Fruit fly (Drosophila melanogaster) whole organism, embryonic: ENCODE results near the gene CG13631.

Experiments used
- Adf1 ChIP-seq: fragments of 200-800 bp; sonication (Bioruptor generic); IDR thresholded peaks from 2 replicates; pipeline ENCODE4 v1.3.6; 2022; ENCODE audit warnings: missing biosample characterization, missing genetic modification characterization
- Atf6 ChIP-seq: fragments of 200-800 bp; sonication (Bioruptor generic); IDR thresholded peaks from 2 replicates; pipeline ENCODE4 v1.3.6; 2022; ENCODE audit warnings: missing biosample characterization, missing genetic modification characterization
- Bgb ChIP-seq: fragments of 200-800 bp; sonication (Bioruptor generic); IDR thresholded peaks from 2 replicates; pipeline ENCODE4 v1.3.6; 2022; ENCODE audit warnings: missing biosample characterization, missing genetic modification characterization; ENCODE audit not compliant: partially characterized antibody
- CG10147 ChIP-seq: fragments of 200-800 bp; sonication (Bioruptor generic); optimal IDR thresholded peaks from 2 replicates; lab custom pipeline; 2019; ENCODE audit warnings: missing biosample characterization, mild to moderate bottlenecking, missing genetic modification characterization, moderate library complexity
- CG10274 ChIP-seq: fragments of 200-800 bp; sonication (Bioruptor generic); optimal IDR thresholded peaks from 3 replicates; lab custom pipeline; 2017; ENCODE audit warnings: missing biosample characterization, mild to moderate bottlenecking, missing genetic modification characterization
- CG12236 ChIP-seq: fragments of 200-800 bp; sonication (Bioruptor generic); optimal IDR thresholded peaks from 2 replicates; lab custom pipeline; 2016; ENCODE audit warnings: missing biosample characterization, missing genetic modification characterization
- CG13287 ChIP-seq: fragments of 200-800 bp; sonication (Bioruptor generic); IDR thresholded peaks from 2 replicates; pipeline ENCODE4 v1.3.6; 2022; ENCODE audit warnings: missing biosample characterization, missing genetic modification characterization; ENCODE audit not compliant: partially characterized antibody
- CG2712 ChIP-seq: fragments of 200-800 bp; optimal IDR thresholded peaks from 3 replicates; lab custom pipeline; 2019; ENCODE audit warnings: missing biosample characterization, mild to moderate bottlenecking, missing genetic modification characterization, moderate library complexity
- CG32767 ChIP-seq: fragments of 200-800 bp; sonication (Bioruptor generic); IDR thresholded peaks from 2 replicates; pipeline ENCODE4 v1.3.6; 2022; ENCODE audit warnings: missing biosample characterization, missing genetic modification characterization
- CG3281 ChIP-seq: fragments of 200-800 bp; sonication (Bioruptor generic); optimal IDR thresholded peaks from 3 replicates; lab custom pipeline; 2017; ENCODE audit warnings: missing biosample characterization, mild to moderate bottlenecking, missing genetic modification characterization
- CG34376 ChIP-seq: fragments of 200-800 bp; sonication (Bioruptor generic); optimal IDR thresholded peaks from 2 replicates; lab custom pipeline; 2018; ENCODE audit warnings: missing biosample characterization, mild to moderate bottlenecking, missing genetic modification characterization
- CG3847 ChIP-seq: fragments of 200-800 bp; sonication (Bioruptor generic); IDR thresholded peaks from 2 replicates; pipeline ENCODE4 v1.3.6; 2022; ENCODE audit warnings: missing biosample characterization, missing genetic modification characterization
- CG4730 ChIP-seq: fragments of 200-800 bp; sonication (Bioruptor generic); IDR thresholded peaks from 2 replicates; pipeline ENCODE4 v1.3.6; 2022; ENCODE audit warnings: missing biosample characterization, missing genetic modification characterization
- CG6765 ChIP-seq: fragments of 200-800 bp; sonication (Bioruptor generic); optimal IDR thresholded peaks from 3 replicates; lab custom pipeline; 2017; ENCODE audit warnings: missing biosample characterization, mild to moderate bottlenecking, missing genetic modification characterization
- CG7556 ChIP-seq: fragments of 200-800 bp; sonication (Bioruptor generic); optimal IDR thresholded peaks from 2 replicates; lab custom pipeline; 2017; ENCODE audit warnings: missing biosample characterization, mild to moderate bottlenecking, missing genetic modification characterization
- CG8359 ChIP-seq: fragments of 200-800 bp; sonication (Bioruptor generic); optimal IDR thresholded peaks from 2 replicates; lab custom pipeline; 2017; ENCODE audit warnings: missing biosample characterization, mild to moderate bottlenecking, missing genetic modification characterization, borderline replicate concordance
- CG9437 ChIP-seq: fragments of 200-800 bp; sonication (Bioruptor generic); optimal IDR thresholded peaks from 2 replicates; lab custom pipeline; 2018; ENCODE audit warnings: missing biosample characterization, mild to moderate bottlenecking, missing genetic modification characterization
- CoRest ChIP-seq: fragments of 200-800 bp; sonication (Bioruptor generic); optimal IDR thresholded peaks from 3 replicates; lab custom pipeline; 2018; ENCODE audit warnings: missing biosample characterization, mild to moderate bottlenecking, missing genetic modification characterization, moderate library complexity
- D19A ChIP-seq: fragments of 200-800 bp; optimal IDR thresholded peaks from 3 replicates; lab custom pipeline; 2019; ENCODE audit warnings: missing biosample characterization, mild to moderate bottlenecking, missing genetic modification characterization, moderate library complexity
- Eip74EF ChIP-seq, 2 experiments: fragments of 200-800 bp in 1 of 2; fragments of >200 bp in 1 of 2; sonication (Bioruptor generic) in 1 of 2; optimal IDR thresholded peaks; 2 replicates each; lab custom pipeline; 2017 to 2019; ENCODE audit warnings: missing biosample characterization in 2 of 2, missing genetic modification characterization in 2 of 2, mild to moderate bottlenecking in 1 of 2, moderate library complexity in 1 of 2
- Fer1 ChIP-seq: fragments of 200-800 bp; sonication (Bioruptor generic); optimal IDR thresholded peaks from 2 replicates; lab custom pipeline; 2017; ENCODE audit warnings: missing biosample characterization, mild to moderate bottlenecking, missing genetic modification characterization
- MESR4 ChIP-seq: fragments of 200-800 bp; sonication (Bioruptor generic); optimal IDR thresholded peaks from 2 replicates; lab custom pipeline; 2018; ENCODE audit warnings: missing biosample characterization, mild to moderate bottlenecking, missing genetic modification characterization, moderate library complexity
- Med ChIP-seq: fragments of 200-800 bp; sonication (Bioruptor generic); peaks from one replicate; lab custom pipeline; 2016; ENCODE audit warnings: missing biosample characterization, missing genetic modification characterization, mild to moderate bottlenecking, inconsistent platforms, moderate library complexity
- Nf-YB ChIP-seq: fragments of 200-800 bp; sonication (Bioruptor generic); optimal IDR thresholded peaks from 3 replicates; lab custom pipeline; 2019; ENCODE audit warnings: missing biosample characterization, mild to moderate bottlenecking, missing genetic modification characterization, moderate library complexity
- Nf-YC ChIP-seq: fragments of 200-800 bp; optimal IDR thresholded peaks from 3 replicates; lab custom pipeline; 2019; ENCODE audit warnings: missing biosample characterization, mild to moderate bottlenecking, missing genetic modification characterization, moderate library complexity
- Oli ChIP-seq: fragments of 200-800 bp; sonication (Bioruptor generic); optimal IDR thresholded peaks from 2 replicates; lab custom pipeline; 2018; ENCODE audit warnings: missing biosample characterization, mild to moderate bottlenecking, missing genetic modification characterization, moderate library complexity
- PHDP ChIP-seq: fragments of 200-800 bp; sonication (Bioruptor generic); optimal IDR thresholded peaks from 3 replicates; lab custom pipeline; 2018; ENCODE audit warnings: missing biosample characterization, mild to moderate bottlenecking, missing genetic modification characterization, moderate library complexity
- Rfx ChIP-seq: fragments of 200-800 bp; sonication (Bioruptor generic); IDR thresholded peaks from 2 replicates; pipeline ENCODE4 v1.3.6; 2022; ENCODE audit warnings: missing biosample characterization, missing genetic modification characterization
- Sry-β ChIP-seq: fragments of 200-800 bp; sonication (Bioruptor generic); optimal IDR thresholded peaks from 2 replicates; lab custom pipeline; 2018; ENCODE audit warnings: missing biosample characterization, mild to moderate bottlenecking, missing genetic modification characterization, moderate library complexity
- Vsx1 ChIP-seq: fragments of 200-800 bp; sonication (Bioruptor generic); optimal IDR thresholded peaks from 2 replicates; lab custom pipeline; 2017; ENCODE audit warnings: missing biosample characterization, mild to moderate bottlenecking, missing genetic modification characterization, missing genetic modification reagents
- amos ChIP-seq: fragments of 200-800 bp; sonication (Bioruptor generic); IDR thresholded peaks from 2 replicates; pipeline ENCODE4 v1.3.6; 2022; ENCODE audit warnings: missing biosample characterization, missing genetic modification characterization; ENCODE audit not compliant: partially characterized antibody
- bbx ChIP-seq: fragments of 200-800 bp; sonication (Bioruptor generic); IDR thresholded peaks from 2 replicates; pipeline ENCODE4 v1.3.6; 2022; ENCODE audit warnings: missing biosample characterization, missing genetic modification characterization; ENCODE audit not compliant: partially characterized antibody
- cad ChIP-seq: fragments of >200 bp; optimal IDR thresholded peaks from 2 replicates; lab custom pipeline; 2017; ENCODE audit warnings: missing biosample characterization, missing genetic modification characterization
- ci ChIP-seq: fragments of 200-800 bp; sonication (Bioruptor generic); IDR thresholded peaks from 3 replicates; pipeline ENCODE4 v1.3.6; 2022; ENCODE audit warnings: missing biosample characterization, missing genetic modification characterization
- cwo ChIP-seq: fragments of 200-800 bp; sonication (Bioruptor generic); optimal IDR thresholded peaks from 3 replicates; lab custom pipeline; 2017; ENCODE audit warnings: missing biosample characterization, missing genetic modification characterization, mild to moderate bottlenecking, moderate library complexity, missing genetic modification reagents
- dan ChIP-seq: fragments of 200-800 bp; sonication (Bioruptor generic); IDR thresholded peaks from 2 replicates; pipeline ENCODE4 v1.3.6; 2022; ENCODE audit warnings: missing biosample characterization, missing genetic modification characterization
- h ChIP-seq: fragments of >200 bp; optimal IDR thresholded peaks from 2 replicates; lab custom pipeline; 2017
- lov ChIP-seq, 2 experiments: fragments of 200-800 bp in 1 of 2; fragments of >200 bp in 1 of 2; sonication (Bioruptor generic) in 1 of 2; IDR thresholded peaks in 1 of 2; optimal IDR thresholded peaks in 1 of 2; 2 replicates in 1 of 2; 3 replicates in 1 of 2; pipeline versions ENCODE4 v1.3.6 to Lab custom; 2017 to 2022; ENCODE audit warnings: missing biosample characterization in 1 of 2, missing genetic modification characterization in 1 of 2
- nmo ChIP-seq: fragments of 200-800 bp; sonication (Bioruptor generic); optimal IDR thresholded peaks from 2 replicates; lab custom pipeline; 2018; ENCODE audit warnings: missing biosample characterization, mild to moderate bottlenecking, missing genetic modification characterization, moderate library complexity
- onecut ChIP-seq: fragments of 200-800 bp; sonication (Bioruptor generic); IDR thresholded peaks from 2 replicates; pipeline ENCODE4 v1.3.6; 2022; ENCODE audit warnings: missing biosample characterization, missing genetic modification characterization
- pan ChIP-seq, 4 experiments: fragments of >200 bp in 3 of 4; fragments of 200-800 bp in 1 of 4; sonication (Bioruptor generic) in 1 of 4; optimal IDR thresholded peaks in 3 of 4; IDR thresholded peaks in 1 of 4; 2 replicates each; pipeline versions ENCODE4 v1.3.6 to Lab custom; 2017 to 2022; ENCODE audit warnings: missing biosample characterization in 2 of 4, missing genetic modification characterization in 2 of 4, mixed read lengths in 1 of 4
- pfk ChIP-seq: fragments of 200-800 bp; sonication (Bioruptor generic); optimal IDR thresholded peaks from 2 replicates; lab custom pipeline; 2018; ENCODE audit warnings: missing biosample characterization, mild to moderate bottlenecking, missing genetic modification characterization, moderate library complexity
- phol ChIP-seq: fragments of 200-800 bp; sonication (Bioruptor generic); optimal IDR thresholded peaks from 3 replicates; lab custom pipeline; 2018; ENCODE audit warnings: missing biosample characterization, mild to moderate bottlenecking, missing genetic modification characterization, moderate library complexity
- pnt ChIP-seq: fragments of 200-800 bp; sonication (Bioruptor generic); optimal IDR thresholded peaks from 3 replicates; lab custom pipeline; 2016; ENCODE audit warnings: missing biosample characterization, missing genetic modification characterization
- row ChIP-seq: fragments of 200-800 bp; sonication (Bioruptor generic); IDR thresholded peaks from 3 replicates; pipeline ENCODE4 v1.3.6; 2022; ENCODE audit warnings: missing biosample characterization, missing genetic modification characterization
- so ChIP-seq: fragments of 200-800 bp; sonication (Bioruptor generic); IDR thresholded peaks from 3 replicates; pipeline ENCODE4 v1.3.6; 2022; ENCODE audit warnings: missing biosample characterization, missing genetic modification characterization
- sob ChIP-seq: fragments of 200-800 bp; sonication (Bioruptor generic); IDR thresholded peaks from 2 replicates; pipeline ENCODE4 v1.3.6; 2022; ENCODE audit warnings: missing biosample characterization, missing genetic modification characterization
- sug ChIP-seq: fragments of 200-800 bp; optimal IDR thresholded peaks from 2 replicates; lab custom pipeline; 2019; ENCODE audit warnings: missing biosample characterization, mild to moderate bottlenecking, missing genetic modification characterization, moderate library complexity
- vvl ChIP-seq: fragments of 200-800 bp; sonication (Bioruptor generic); IDR thresholded peaks from 2 replicates; pipeline ENCODE4 v1.3.6; 2022; ENCODE audit warnings: missing biosample characterization, missing genetic modification characterization

CG13631 gene

DNA sequence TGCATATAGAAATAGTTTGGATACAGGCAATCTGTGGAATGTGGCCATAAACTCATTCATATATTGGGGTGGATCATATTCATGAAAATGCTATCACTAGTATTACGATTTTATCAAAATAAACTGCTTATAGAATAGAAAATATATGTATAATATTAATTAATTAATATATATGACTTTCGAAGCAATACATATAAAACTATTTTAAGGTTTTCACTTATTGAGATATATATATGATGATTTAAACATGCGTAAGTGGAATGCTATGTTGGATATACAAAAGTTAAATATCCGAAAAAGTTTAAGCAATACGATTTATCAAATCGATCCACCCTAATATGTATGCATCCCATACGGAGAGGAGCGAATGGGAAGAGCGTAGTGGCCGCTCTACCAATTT is 29.4 kb downstream of the CG13631 start (continued):
- TF ChIP-seq sug (tag; lab: Kevin White, UChicago), result peak; percentile 4
- TF ChIP-seq Eip74EF (GFP tag; optimal IDR thresholded peaks at IDR 0.05; lab: Kevin White, UChicago), result peak in 1 of 2 experiments; percentile 39
- no peak for TF ChIP-seq CG8359 (GFP tag; lab: Kevin White, UChicago)
- peak; percentile 4 for TF ChIP-seq Oli (tag; lab: Kevin White, UChicago)
- no peak for TF ChIP-seq D19A
- TF ChIP-seq cwo (GFP tag; lab: Kevin White, UChicago), result peak; percentile 19
- peak; percentile 29 for TF ChIP-seq CoRest (tag; lab: Kevin White, UChicago)
- TF ChIP-seq dan (GFP tag; lab: Robert Waterston, UW), result no peak
- peak; percentile 57 for TF ChIP-seq CG32767 (GFP tag; lab: Robert Waterston, UW)
- no peak for TF ChIP-seq CG12236 (GFP tag; lab: Kevin White, UChicago)
- TF ChIP-seq bbx (GFP tag; lab: Robert Waterston, UW), result no peak
- peak; percentile 48 for TF ChIP-seq CG9437 (GFP tag; lab: Kevin White, UChicago)
- no peak for TF ChIP-seq lov (optimal IDR thresholded peaks at IDR 0.05; lab: Kevin White, UChicago)
- TF ChIP-seq lov (GFP tag; IDR thresholded peaks at IDR 0.05; lab: Robert Waterston, UW), result no peak
- no peak for TF ChIP-seq cad (GFP tag; lab: Kevin White, UChicago)
- peak; percentile 47 for TF ChIP-seq CG7556 (GFP tag; lab: Kevin White, UChicago)
- peak; percentile 57 for TF ChIP-seq CG2712
- TF ChIP-seq row (GFP tag; lab: Robert Waterston, UW), result peak; percentile 16; the same call in 1 of the 3 replicates
- TF ChIP-seq Fer1 (GFP tag; lab: Kevin White, UChicago), result peak; percentile 5
- peak; percentile 11 for TF ChIP-seq Nf-YB
- peak; percentile 19 for TF ChIP-seq CG10147
- no peak for TF ChIP-seq pan (optimal IDR thresholded peaks at IDR 0.05; lab: Kevin White, UChicago)
- peak in 1 of 2 experiments; percentile 32 for TF ChIP-seq pan (GFP tag; optimal IDR thresholded peaks at IDR 0.05 in 1 of 2, IDR thresholded peaks at IDR 0.05 in 1 of 2)
- TF ChIP-seq phol (tag; lab: Kevin White, UChicago), result peak; percentile 27
- TF ChIP-seq CG3847 (GFP tag; lab: Robert Waterston, UW), result no peak
- peak; percentile 33 for TF ChIP-seq CG3281
- peak; percentile 20 for TF ChIP-seq nmo (GFP tag; lab: Kevin White, UChicago)
- peak; percentile 57 for TF ChIP-seq Nf-YC (tag; lab: Kevin White, UChicago)

dm6 chr3R:24799503-24799902 is 30.4 kb downstream of the CG13631 start, which contains the start of gene Ude:
Ude (minus strand) TSS chr3R:24799668.
- TF ChIP-seq PHDP (peak; percentile 41), Sry-β (GFP tag; lab: Kevin White, UChicago) (peak; percentile 8), Adf1 (GFP tag; lab: Robert Waterston, UW) (peak; percentile 13; the same call in 1 of the 2 replicates), CG6765 (GFP tag; lab: Kevin White, UChicago) (peak; percentile 18), CG34376 (peak; percentile 27), Rfx (0 out of 2 replicates have a peak, but pooled peaks have one; percentile 23), CG10274 (GFP tag; lab: Kevin White, UChicago) (no peak), Bgb (GFP tag; lab: Robert Waterston, UW) (0 out of 2 replicates have a peak, but pooled peaks have one; percentile 18), Vsx1 (GFP tag; lab: Kevin White, UChicago) (peak; percentile 83), ci (GFP tag; lab: Robert Waterston, UW) (peak; percentile 61; the same call in 2 of the 3 replicates), Med (GFP tag; lab: Kevin White, UChicago) (peak; percentile 26), vvl (GFP tag; lab: Robert Waterston, UW) (peak; percentile 19; the same call in 1 of the 2 replicates), h (lab: Kevin White, UChicago) (no peak), onecut (GFP tag; lab: Robert Waterston, UW) (peak; percentile 99), CG4730 (GFP tag; lab: Robert Waterston, UW) (no peak), CG13287 (peak; percentile 28), MESR4 (GFP tag; lab: Kevin White, UChicago) (peak; percentile 1), so (GFP tag; lab: Robert Waterston, UW) (0 out of 3 replicates have a peak, but pooled peaks have one; percentile 39), Atf6 (no peak), sob (GFP tag; lab: Robert Waterston, UW) (0 out of 2 replicates have a peak, but pooled peaks have one; percentile 11), pfk (GFP tag; lab: Kevin White, UChicago) (no peak), amos (GFP tag; lab: Robert Waterston, UW) (peak; percentile 16; the same call in 1 of the 2 replicates), pnt (GFP tag; lab: Kevin White, UChicago) (no peak)
